Worm (Caenorhabditis elegans): ENCODE data around the gene sti-1.

The sti-1 gene

ce11 chrV:723895-724352 is 49.4 kb upstream of the sti-1 start, which contains the start of gene fbxb-72 (continued):
- peak; percentile 95 for TF ChIP-seq aha-1 (tag)
- peak; percentile 8; the same call in 1 of the 2 replicates for TF ChIP-seq Y105C5A.15 (GFP tag; IDR thresholded peaks at IDR 0.05)
- no peak for TF ChIP-seq egl-27 (tag; optimal IDR thresholded peaks at IDR 0.05)
- TF ChIP-seq gei-8 (GFP tag; optimal IDR thresholded peaks at IDR 0.05) = peak; percentile 13

ce11 chrV:724470-724890 is 48.8 kb upstream of the sti-1 start:
- TF ChIP-seq ces-1 (GFP tag; optimal IDR thresholded peaks at IDR 0.05) = no peak
- no peak for TF ChIP-seq madf-9 (GFP tag; conservative IDR thresholded peaks at IDR 0.05)
- TF ChIP-seq lsy-2 (tag; optimal IDR thresholded peaks at IDR 0.05) = peak in 1 of 2 experiments; percentile 11
- TF ChIP-seq nhr-48 (tag; optimal IDR thresholded peaks at IDR 0.05) = no peak
- 0 out of 2 replicates have a peak, but pooled peaks have one; percentile 31 for TF ChIP-seq dmd-9 (GFP tag; IDR thresholded peaks at IDR 0.05)
- TF ChIP-seq aha-1 (tag) = peak; percentile 92
- 0 out of 2 replicates have a peak, but pooled peaks have one; percentile 26 for TF ChIP-seq lim-7 (GFP tag; IDR thresholded peaks at IDR 0.05)
- TF ChIP-seq set-16 (GFP tag; IDR thresholded peaks at IDR 0.05) = peak; percentile 87

- TF ChIP-seq ceh-32 (tag; optimal IDR thresholded peaks at IDR 0.05; ENCODE audit: poor library complexity) (no peak), dve-1 (tag; optimal IDR thresholded peaks at IDR 0.05; ENCODE audit: insufficient read depth) (peak; percentile 12), daf-16 (GFP tag; optimal IDR thresholded peaks at IDR 0.05) (peak in 1 of 2 experiments; percentile 8), daf-16 (tag; optimal IDR thresholded peaks at IDR 0.05) (peak; percentile 4), nhr-6 (tag; optimal IDR thresholded peaks at IDR 0.05) (peak; percentile 49), hif-1 (tag; optimal IDR thresholded peaks at IDR 0.05) (peak in 1 of 2 experiments; percentile 5), lin-38 (GFP tag; IDR thresholded peaks at IDR 0.05) (no peak), ctbp-1 (GFP tag; IDR thresholded peaks at IDR 0.05) (no peak), nhr-28 (tag; optimal IDR thresholded peaks at IDR 0.05) (no peak), T26A8.4 (GFP tag; IDR thresholded peaks at IDR 0.05) (peak; percentile 5), duxl-1 (tag; optimal IDR thresholded peaks at IDR 0.05; ENCODE audit: poor library complexity) (peak; percentile 54), arid-1 (GFP tag; conservative IDR thresholded peaks at IDR 0.05) (0 out of 2 replicates have a peak, but pooled peaks have one; percentile 12), mes-2 (tag; optimal IDR thresholded peaks at IDR 0.05; ENCODE audit: poor library complexity, severe bottlenecking) (peak; percentile 62), Y5F2A.4 (GFP tag; optimal IDR thresholded peaks at IDR 0.05) (no peak), nhr-102 (tag; optimal IDR thresholded peaks at IDR 0.05) (no peak), mdl-1 (tag; optimal IDR thresholded peaks at IDR 0.05) (peak in 1 of 2 experiments; percentile 4), unc-62 (GFP tag; optimal IDR thresholded peaks at IDR 0.05 in 1 of 2) (peak in 1 of 2 experiments; percentile 90), unc-62 (tag; optimal IDR thresholded peaks at IDR 0.05) (no peak), egl-27 (tag; optimal IDR thresholded peaks at IDR 0.05) (no peak), hlh-30 (tag; optimal IDR thresholded peaks at IDR 0.05; ENCODE audit: insufficient read depth) (peak; percentile 3), lsy-2 (tag; optimal IDR thresholded peaks at IDR 0.05) (peak in 1 of 2 experiments; percentile 20), ama-1 (optimal IDR thresholded peaks at IDR 0.05) (peak; percentile 96), aha-1 (tag) (peak; percentile 81), dmd-8 (GFP tag; IDR thresholded peaks at IDR 0.05) (peak; percentile 65; the same call in 1 of the 2 replicates), F44E2.7 (GFP tag; IDR thresholded peaks at IDR 0.05) (0 out of 2 replicates have a peak, but pooled peaks have one; percentile 2)
These were observed 48.1 kb upstream of the sti-1 start for ce11 chrV:724946-725806.
